Fruit fly (Drosophila melanogaster): Measurements from ENCODE around the gene CG8773.
A peak's percentile ranks its signal among the peaks of the same experiment; 100 is the strongest.

dm6 chr3R:13319873-13320272 lies 25.3 kb downstream of the CG8773 start:
- TF ChIP-seq CG31388 (GFP tag; optimal IDR thresholded peaks at IDR 0.05) (no peak), Hsf (GFP tag; optimal IDR thresholded peaks at IDR 0.05) (peak; percentile 4), ind (GFP tag; optimal IDR thresholded peaks at IDR 0.05) (no peak), CG4360 (GFP tag; IDR thresholded peaks at IDR 0.05) (no peak), CG17829 (tag; optimal IDR thresholded peaks at IDR 0.05) (no peak), peb (GFP tag; IDR thresholded peaks at IDR 0.05) (0 out of 2 replicates have a peak, but pooled peaks have one; percentile 11), emc (GFP tag; optimal IDR thresholded peaks at IDR 0.05) (no peak), HLH4C (GFP tag; IDR thresholded peaks at IDR 0.05; ENCODE audit: partially characterized antibody) (no peak), Mrtf (GFP tag; IDR thresholded peaks at IDR 0.05) (no peak), CG12942 (GFP tag; optimal IDR thresholded peaks at IDR 0.05) (no peak), CG15601 (tag; optimal IDR thresholded peaks at IDR 0.05) (no peak), knrl (GFP tag; IDR thresholded peaks at IDR 0.05; ENCODE audit: partially characterized antibody) (no peak)

Data from whole organism, embryonic.